Fruit fly (Drosophila melanogaster): ENCODE measurements around the gene FoxK.

The FoxK gene

dm6 chr3L:11118627-11119395 is 1.8 kb downstream of the FoxK start (continued):
- TF ChIP-seq jumu (GFP tag; optimal IDR thresholded peaks at IDR 0.05) (peak; percentile 39), Atf6 (GFP tag; IDR thresholded peaks at IDR 0.05) (peak; percentile 81), HmgZ (tag; optimal IDR thresholded peaks at IDR 0.05) (peak; percentile 94), CG2889 (GFP tag; IDR thresholded peaks at IDR 0.05) (no peak), ken (GFP tag; IDR thresholded peaks at IDR 0.05) (no peak), repo (GFP tag; optimal IDR thresholded peaks at IDR 0.05) (peak; percentile 49), Lpt (GFP tag; optimal IDR thresholded peaks at IDR 0.05) (no peak), org-1 (GFP tag; optimal IDR thresholded peaks at IDR 0.05) (peak; percentile 75), CG17568 (GFP tag; optimal IDR thresholded peaks at IDR 0.05) (peak; percentile 90), BEAF-32 (GFP tag; optimal IDR thresholded peaks at IDR 0.05) (no peak)

- TF ChIP-seq ci (GFP tag; IDR thresholded peaks at IDR 0.05) (peak; percentile 39; the same call in 1 of the 3 replicates), stc (GFP tag; IDR thresholded peaks at IDR 0.05) (no peak), zfh2 (GFP tag; optimal IDR thresholded peaks at IDR 0.05) (no peak), maf-S (GFP tag; optimal IDR thresholded peaks at IDR 0.05) (no peak), Awh (GFP tag; IDR thresholded peaks at IDR 0.05) (0 out of 2 replicates have a peak, but pooled peaks have one; percentile 21), ems (GFP tag; optimal IDR thresholded peaks at IDR 0.05) (no peak), aop (GFP tag; IDR thresholded peaks at IDR 0.05) (no peak), Mes4 (GFP tag; optimal IDR thresholded peaks at IDR 0.05) (no peak), CG8281 (tag; optimal IDR thresholded peaks at IDR 0.05) (no peak), CG6175 (GFP tag; IDR thresholded peaks at IDR 0.05) (no peak), CG7357 (GFP tag; IDR thresholded peaks at IDR 0.05) (no peak), CG4707 (GFP tag; optimal IDR thresholded peaks at IDR 0.05) (no peak), CG4360 (GFP tag; IDR thresholded peaks at IDR 0.05) (peak; percentile 98), Dfd (GFP tag; optimal IDR thresholded peaks at IDR 0.05) (peak in 1 of 2 experiments; percentile 14), gcm (GFP tag; optimal IDR thresholded peaks at IDR 0.05) (no peak), Ets65A (GFP tag) (peak; percentile 27), CG10209 (GFP tag; optimal IDR thresholded peaks at IDR 0.05) (no peak), GATAe (GFP tag; conservative IDR thresholded peaks at IDR 0.05) (no peak), CG17568 (GFP tag; optimal IDR thresholded peaks at IDR 0.05) (no peak), sna (GFP tag; IDR thresholded peaks at IDR 0.05; ENCODE audit: partially characterized antibody) (0 out of 2 replicates have a peak, but pooled peaks have one; percentile 12), Med (GFP tag) (no peak), chinmo (GFP tag; IDR thresholded peaks at IDR 0.05; ENCODE audit: partially characterized antibody) (0 out of 4 replicates have a peak, but pooled peaks have one; percentile 14)
Observed at dm6 chr3L:11117733-11118132, 2.9 kb downstream of the FoxK start.

dm6 chr3L:11113198-11114197 is 7.1 kb downstream of the FoxK start, which contains the start of gene Sod1:
TSS of gene Sod1 (minus strand) at chr3L:11113740.
- TF ChIP-seq lbe (GFP tag; optimal IDR thresholded peaks at IDR 0.05) (no peak), CG11696 (GFP tag; IDR thresholded peaks at IDR 0.05) (peak; percentile 86), Meics (GFP tag; optimal IDR thresholded peaks at IDR 0.05) (no peak), CG9876 (GFP tag; optimal IDR thresholded peaks at IDR 0.05) (no peak), CG18476 (GFP tag; optimal IDR thresholded peaks at IDR 0.05) (no peak), bab2 (GFP tag; optimal IDR thresholded peaks at IDR 0.05) (no peak), shn (GFP tag; optimal IDR thresholded peaks at IDR 0.05) (no peak), Lhr (GFP tag; optimal IDR thresholded peaks at IDR 0.05) (no peak), CG12391 (tag; optimal IDR thresholded peaks at IDR 0.05) (peak; percentile 20), Drgx (GFP tag; IDR thresholded peaks at IDR 0.05) (0 out of 2 replicates have a peak, but pooled peaks have one; percentile 19), da (GFP tag; optimal IDR thresholded peaks at IDR 0.05) (no peak), Fer3 (tag; optimal IDR thresholded peaks at IDR 0.05) (no peak), HmgD (GFP tag; optimal IDR thresholded peaks at IDR 0.05) (peak; percentile 39), zfh2 (GFP tag; optimal IDR thresholded peaks at IDR 0.05) (no peak), CG32772 (GFP tag; IDR thresholded peaks at IDR 0.05) (no peak), fd64A (GFP tag; optimal IDR thresholded peaks at IDR 0.05) (no peak), twi (tag; optimal IDR thresholded peaks at IDR 0.05) (no peak)
